Worm (Caenorhabditis elegans) whole organism, L4/young adult: Measurements from ENCODE around the gene F44B9.10.

Source experiments
- W03F9.2 ChIP-seq: fragments of 150-350 bp; optimal IDR thresholded peaks from 2 replicates; lab custom pipeline; 2014; ENCODE audit warnings: missing biosample characterization, missing genetic modification characterization
- dao-5 ChIP-seq: sonication (generic microtip); optimal IDR thresholded peaks from 2 replicates; lab custom pipeline; 2016; ENCODE audit warnings: missing genotype, missing genetic modification characterization, moderate library complexity, missing compliant biosample characterization

ce11 chrIII:8029487-8029886, 3.9 kb downstream of the F44B9.10 start, which contains the start of gene F44B9.8:
- TF ChIP-seq W03F9.2 (tag; lab: Kevin White, UChicago) = peak; percentile 29
- no peak for TF ChIP-seq dao-5 (tag; lab: Kevin White, UChicago)
